Worm (Caenorhabditis elegans): Measurements from ENCODE around the gene H38K22.7.

The H38K22.7 gene

ce11 chrIII:4302780-4303179, 18.7 kb upstream of the H38K22.7 start:
- TF ChIP-seq swsn-7 (tag; optimal IDR thresholded peaks at IDR 0.05) (no peak), lir-3 (tag; optimal IDR thresholded peaks at IDR 0.05; ENCODE audit: poor library complexity) (no peak), efl-1 (optimal IDR thresholded peaks at IDR 0.05) (no peak), efl-1 (GFP tag; optimal IDR thresholded peaks at IDR 0.05 in 1 of 2) (peak in 1 of 2 experiments; percentile 88), zip-4 (GFP tag; optimal IDR thresholded peaks at IDR 0.05) (no peak), nhr-20 (tag; optimal IDR thresholded peaks at IDR 0.05) (peak; percentile 4), vab-15 (tag; optimal IDR thresholded peaks at IDR 0.05) (no peak), mep-1 (tag; optimal IDR thresholded peaks at IDR 0.05) (peak; percentile 52), nhr-84 (tag; optimal IDR thresholded peaks at IDR 0.05) (no peak), ceh-8 (GFP tag; optimal IDR thresholded peaks at IDR 0.05) (no peak), nhr-85 (tag) (peak; percentile 73), ztf-4 (tag; optimal IDR thresholded peaks at IDR 0.05) (no peak)

- TF ChIP-seq ama-1 (optimal IDR thresholded peaks at IDR 0.05) (no peak), lsy-2 (tag; optimal IDR thresholded peaks at IDR 0.05) (no peak), ceh-88 (GFP tag; IDR thresholded peaks at IDR 0.05) (no peak), lin-13 (GFP tag; optimal IDR thresholded peaks at IDR 0.05) (no peak), lin-39 (tag; optimal IDR thresholded peaks at IDR 0.05) (no peak), fos-1 (tag; optimal IDR thresholded peaks at IDR 0.05) (no peak), hpl-2 (GFP tag; optimal IDR thresholded peaks at IDR 0.05) (no peak), elt-3 (tag; optimal IDR thresholded peaks at IDR 0.05) (no peak), ceh-82 (tag; optimal IDR thresholded peaks at IDR 0.05) (no peak), F16B12.6 (tag; optimal IDR thresholded peaks at IDR 0.05) (no peak), jun-1 (tag; optimal IDR thresholded peaks at IDR 0.05) (no peak), mab-9 (GFP tag; IDR thresholded peaks at IDR 0.05) (no peak), C16A3.4 (tag; optimal IDR thresholded peaks at IDR 0.05) (no peak), C04F5.9 (tag; optimal IDR thresholded peaks at IDR 0.05) (no peak), unc-98 (GFP tag; IDR thresholded peaks at IDR 0.05) (no peak), unc-62 (GFP tag; optimal IDR thresholded peaks at IDR 0.05) (no peak), nhr-71 (tag; optimal IDR thresholded peaks at IDR 0.05) (no peak)
Observed at ce11 chrIII:4309303-4309702, 12.2 kb upstream of the H38K22.7 start.

- TF ChIP-seq ama-1 (optimal IDR thresholded peaks at IDR 0.05): no peak
- TF ChIP-seq lin-15B (tag; optimal IDR thresholded peaks at IDR 0.05): peak; percentile 65
- peak; percentile 71 to 76 (median 73) for TF ChIP-seq dpl-1 (GFP tag; optimal IDR thresholded peaks at IDR 0.05)
- TF ChIP-seq dsc-1 (tag; optimal IDR thresholded peaks at IDR 0.05): peak; percentile 56
- TF ChIP-seq nhr-19 (GFP tag; conservative IDR thresholded peaks at IDR 0.05): no peak; the same call in none of the 2 replicates
- TF ChIP-seq nhr-71 (tag; optimal IDR thresholded peaks at IDR 0.05): peak; percentile 90
- peak; percentile 72 for TF ChIP-seq skn-1 (tag; optimal IDR thresholded peaks at IDR 0.05)
- TF ChIP-seq egl-13 (tag; optimal IDR thresholded peaks at IDR 0.05): peak; percentile 29
- TF ChIP-seq unc-130 (tag; optimal IDR thresholded peaks at IDR 0.05): peak; percentile 60
- peak in 1 of 6 experiments; percentile 84 for TF ChIP-seq elt-3 (tag; optimal IDR thresholded peaks at IDR 0.05)
- peak; percentile 36 for TF ChIP-seq nhr-85 (tag)
- TF ChIP-seq ztf-11 (tag; optimal IDR thresholded peaks at IDR 0.05): no peak
- TF ChIP-seq lsy-2 (tag; optimal IDR thresholded peaks at IDR 0.05): peak; percentile 81 to 90
- TF ChIP-seq fos-1 (tag; optimal IDR thresholded peaks at IDR 0.05): no peak
- TF ChIP-seq mep-1 (tag; optimal IDR thresholded peaks at IDR 0.05): peak; percentile 86
- TF ChIP-seq unc-30 (tag; optimal IDR thresholded peaks at IDR 0.05): no peak
- no peak for TF ChIP-seq sup-37 (GFP tag; optimal IDR thresholded peaks at IDR 0.05)
- TF ChIP-seq mdl-1 (tag; optimal IDR thresholded peaks at IDR 0.05): peak in 1 of 2 experiments; percentile 88
- TF ChIP-seq sox-4 (tag; optimal IDR thresholded peaks at IDR 0.05): no peak
- no peak for TF ChIP-seq grh-1 (GFP tag; IDR thresholded peaks at IDR 0.05)
- TF ChIP-seq ces-1 (GFP tag; optimal IDR thresholded peaks at IDR 0.05): no peak
- no peak for TF ChIP-seq unc-62 (GFP tag; optimal IDR thresholded peaks at IDR 0.05)
- no peak for TF ChIP-seq sptf-1 (tag; optimal IDR thresholded peaks at IDR 0.05)
- TF ChIP-seq snu-23 (GFP tag; optimal IDR thresholded peaks at IDR 0.05): peak; percentile 91
- no peak for TF ChIP-seq nhr-84 (tag; optimal IDR thresholded peaks at IDR 0.05)
- TF ChIP-seq blmp-1 (tag; optimal IDR thresholded peaks at IDR 0.05): peak; percentile 64
- TF ChIP-seq pag-3 (tag; optimal IDR thresholded peaks at IDR 0.05; ENCODE audit: borderline replicate concordance, insufficient read depth): no peak
- TF ChIP-seq ztf-4 (tag; optimal IDR thresholded peaks at IDR 0.05): no peak
- TF ChIP-seq mef-2 (tag; optimal IDR thresholded peaks at IDR 0.05): no peak
- peak; percentile 61 for TF ChIP-seq lir-3 (tag; optimal IDR thresholded peaks at IDR 0.05; ENCODE audit: poor library complexity)
Observed at ce11 chrIII:4313061-4313962, 8.2 kb upstream of the H38K22.7 start, which contains the start of the genes evl-14 and dcn-1. evl-14 (minus strand) TSS chrIII:4313128. dcn-1 (plus strand) TSS chrIII:4313912.
